Worm (Caenorhabditis elegans): ENCODE results near the gene sym-1.

- TF ChIP-seq zip-4 (GFP tag; optimal IDR thresholded peaks at IDR 0.05) (no peak), skn-1 (tag; optimal IDR thresholded peaks at IDR 0.05) (no peak), lin-39 (tag; optimal IDR thresholded peaks at IDR 0.05) (no peak), blmp-1 (tag; optimal IDR thresholded peaks at IDR 0.05) (peak; percentile 91), grh-1 (GFP tag; IDR thresholded peaks at IDR 0.05) (no peak), snpc-4 (tag; optimal IDR thresholded peaks at IDR 0.05) (no peak), elt-3 (tag; optimal IDR thresholded peaks at IDR 0.05) (peak in 1 of 6 experiments; percentile 15)
These were observed at the start of gene sym-1 for ce11 chrX:14581429-14581828.
